Fruit fly (Drosophila melanogaster) whole organism, prepupa: ENCODE results near the gene CG12003.
A peak's percentile ranks its signal among the peaks of the same experiment; 100 is the strongest.

Experiments
- Blimp-1 ChIP-seq: fragments of 200-800 bp; sonication (Bioruptor generic); optimal IDR thresholded peaks from 3 replicates; lab custom pipeline; 2017; ENCODE audit warnings: missing biosample characterization, missing genetic modification characterization, mild to moderate bottlenecking, moderate library complexity, missing genetic modification reagents
- CG10631 ChIP-seq: fragments of 200-800 bp; sonication (Bioruptor generic); optimal IDR thresholded peaks from 2 replicates; lab custom pipeline; 2016; ENCODE audit warnings: missing biosample characterization, missing genetic modification characterization
- CG10669 ChIP-seq: fragments of 200-800 bp; sonication (Bioruptor generic); optimal IDR thresholded peaks from 3 replicates; lab custom pipeline; 2018; ENCODE audit warnings: missing biosample characterization, mild to moderate bottlenecking, missing genetic modification characterization, moderate library complexity
- CG11294 ChIP-seq: fragments of 200-800 bp; sonication (Bioruptor generic); IDR thresholded peaks from 2 replicates; pipeline ENCODE4 v1.3.6; 2022; ENCODE audit warnings: missing biosample characterization, missing genetic modification characterization
- CG11902 ChIP-seq: fragments of 200-800 bp; sonication (Bioruptor generic); optimal IDR thresholded peaks from 3 replicates; lab custom pipeline; 2016; ENCODE audit warnings: missing biosample characterization, missing genetic modification characterization
- CG15336 ChIP-seq: fragments of 200-800 bp; sonication (Bioruptor generic); IDR thresholded peaks from 2 replicates; pipeline ENCODE4 v1.3.6; 2022; ENCODE audit warnings: missing biosample characterization, missing genetic modification characterization
- CG16779 ChIP-seq: fragments of 200-800 bp; sonication (Bioruptor generic); optimal IDR thresholded peaks from 3 replicates; lab custom pipeline; 2017; ENCODE audit warnings: missing biosample characterization, mild to moderate bottlenecking, missing genetic modification characterization
- CG3032 ChIP-seq: fragments of 200-800 bp; optimal IDR thresholded peaks from 2 replicates; lab custom pipeline; 2019; ENCODE audit warnings: missing biosample characterization, mild to moderate bottlenecking, missing genetic modification characterization, moderate library complexity
- CG31627 ChIP-seq: fragments of 200-800 bp; sonication (Bioruptor generic); optimal IDR thresholded peaks from 3 replicates; lab custom pipeline; 2016; ENCODE audit warnings: missing biosample characterization, missing genetic modification characterization
- CG32006 ChIP-seq: fragments of 200-800 bp; sonication (Bioruptor generic); optimal IDR thresholded peaks from 3 replicates; lab custom pipeline; 2017; ENCODE audit warnings: missing biosample characterization, mild to moderate bottlenecking, missing genetic modification characterization
- CG34406 ChIP-seq: fragments of 200-800 bp; sonication (Bioruptor generic); optimal IDR thresholded peaks from 3 replicates; lab custom pipeline; 2016; ENCODE audit warnings: missing biosample characterization, missing genetic modification characterization
- CG3919 ChIP-seq: fragments of 200-800 bp; sonication (Bioruptor generic); optimal IDR thresholded peaks from 3 replicates; lab custom pipeline; 2016; ENCODE audit warnings: missing biosample characterization, missing genetic modification characterization
- CG6163 ChIP-seq: fragments of 200-800 bp; sonication (Bioruptor generic); IDR thresholded peaks from 3 replicates; pipeline ENCODE4 v1.3.6; 2022; ENCODE audit warnings: missing biosample characterization, missing genetic modification characterization
- CG6276 ChIP-seq: fragments of 200-800 bp; sonication (Bioruptor generic); optimal IDR thresholded peaks from 2 replicates; lab custom pipeline; 2017; ENCODE audit warnings: missing biosample characterization, mild to moderate bottlenecking, missing genetic modification characterization
- CG6792 ChIP-seq: fragments of 200-800 bp; sonication (Bioruptor generic); optimal IDR thresholded peaks from 3 replicates; lab custom pipeline; 2016; ENCODE audit warnings: missing biosample characterization, missing genetic modification characterization
- CG6808 ChIP-seq: fragments of 200-800 bp; sonication (Bioruptor generic); optimal IDR thresholded peaks from 3 replicates; lab custom pipeline; 2017; ENCODE audit warnings: missing biosample characterization, missing genetic modification characterization, mild to moderate bottlenecking, moderate library complexity, missing genetic modification reagents
- CG6854 ChIP-seq: fragments of 200-800 bp; sonication (Bioruptor generic); optimal IDR thresholded peaks from 2 replicates; lab custom pipeline; 2017; ENCODE audit warnings: missing biosample characterization, mild to moderate bottlenecking, missing genetic modification characterization
- CG8119 ChIP-seq: fragments of 200-800 bp; sonication (Bioruptor generic); IDR thresholded peaks from 3 replicates; pipeline ENCODE4 v1.3.6; 2022; ENCODE audit warnings: missing biosample characterization, missing genetic modification characterization
- CG8319 ChIP-seq: fragments of 200-800 bp; sonication (Bioruptor generic); optimal IDR thresholded peaks from 3 replicates; lab custom pipeline; 2016; ENCODE audit warnings: missing biosample characterization, missing genetic modification characterization
- CG8632 ChIP-seq: fragments of 200-800 bp; sonication (Bioruptor generic); optimal IDR thresholded peaks from 3 replicates; lab custom pipeline; 2016; ENCODE audit warnings: missing biosample characterization, missing genetic modification characterization
- Eip75B ChIP-seq: fragments of 200-800 bp; sonication (Bioruptor generic); optimal IDR thresholded peaks from 3 replicates; lab custom pipeline; 2016; ENCODE audit warnings: missing biosample characterization, missing genetic modification characterization
- Eip78C ChIP-seq: fragments of 200-800 bp; sonication (Bioruptor generic); peaks from one replicate; lab custom pipeline; 2016; ENCODE audit warnings: missing biosample characterization, missing genetic modification characterization
- Eip93F ChIP-seq: fragments of 200-800 bp; sonication (Bioruptor generic); optimal IDR thresholded peaks from 2 replicates; lab custom pipeline; 2016; ENCODE audit warnings: missing biosample characterization, mild to moderate bottlenecking, missing genetic modification characterization
- Ets96B ChIP-seq: fragments of 200-800 bp; optimal IDR thresholded peaks from 2 replicates; lab custom pipeline; 2019; ENCODE audit warnings: missing biosample characterization, mild to moderate bottlenecking, missing genetic modification characterization, moderate library complexity
- Gug ChIP-seq: fragments of 200-800 bp; sonication (Bioruptor generic); IDR thresholded peaks from 2 replicates; pipeline ENCODE4 v1.3.6; 2022; ENCODE audit warnings: missing biosample characterization, missing genetic modification characterization
- Hr38 ChIP-seq: sonication (Bioruptor generic); optimal IDR thresholded peaks from 2 replicates; lab custom pipeline; 2016; ENCODE audit warnings: missing biosample characterization, missing genetic modification characterization
- Hr39 ChIP-seq: fragments of 200-800 bp; sonication (Bioruptor generic); optimal IDR thresholded peaks from 2 replicates; lab custom pipeline; 2016; ENCODE audit warnings: missing biosample characterization, missing genetic modification characterization
- Hr4 ChIP-seq: fragments of 200-800 bp; sonication (Bioruptor generic); optimal IDR thresholded peaks from 3 replicates; lab custom pipeline; 2016; ENCODE audit warnings: missing biosample characterization, missing genetic modification characterization
- OdsH ChIP-seq: fragments of 200-800 bp; sonication (Bioruptor generic); optimal IDR thresholded peaks from 3 replicates; lab custom pipeline; 2016; ENCODE audit warnings: missing biosample characterization, missing genetic modification characterization
- Smox ChIP-seq: fragments of 200-800 bp; sonication (Bioruptor generic); optimal IDR thresholded peaks from 3 replicates; lab custom pipeline; 2016; ENCODE audit warnings: missing biosample characterization, missing genetic modification characterization
- Sox15 ChIP-seq: fragments of 200-800 bp; sonication (Bioruptor generic); optimal IDR thresholded peaks from 3 replicates; lab custom pipeline; 2016; ENCODE audit warnings: missing biosample characterization, missing genetic modification characterization
- achi ChIP-seq: fragments of 200-800 bp; sonication (Bioruptor generic); optimal IDR thresholded peaks from 3 replicates; lab custom pipeline; 2016; ENCODE audit warnings: missing biosample characterization, missing genetic modification characterization
- acj6 ChIP-seq: fragments of 200-800 bp; sonication (Bioruptor generic); optimal IDR thresholded peaks from 3 replicates; lab custom pipeline; 2016; ENCODE audit warnings: missing biosample characterization, missing genetic modification characterization
- dac ChIP-seq: fragments of 200-800 bp; sonication (Bioruptor generic); optimal IDR thresholded peaks from 2 replicates; lab custom pipeline; 2017; ENCODE audit warnings: missing biosample characterization, mild to moderate bottlenecking, missing genetic modification characterization
- dsx ChIP-seq: fragments of 200-800 bp; optimal IDR thresholded peaks from 3 replicates; lab custom pipeline; 2019; ENCODE audit warnings: missing biosample characterization, mild to moderate bottlenecking, missing genetic modification characterization, moderate library complexity; ENCODE audit not compliant: poor library complexity, severe bottlenecking
- esn ChIP-seq: fragments of 200-800 bp; sonication (Bioruptor generic); optimal IDR thresholded peaks from 2 replicates; lab custom pipeline; 2016; ENCODE audit warnings: missing biosample characterization, mild to moderate bottlenecking, missing genetic modification characterization, moderate library complexity
- fd59A ChIP-seq: fragments of 200-800 bp; sonication (Bioruptor generic); optimal IDR thresholded peaks from 2 replicates; lab custom pipeline; 2017; ENCODE audit warnings: missing biosample characterization, mild to moderate bottlenecking, missing genetic modification characterization, missing genetic modification reagents
- fd85E ChIP-seq: fragments of 200-800 bp; sonication (Bioruptor generic); optimal IDR thresholded peaks from 3 replicates; lab custom pipeline; 2016; ENCODE audit warnings: missing biosample characterization, missing genetic modification characterization
- lz ChIP-seq: fragments of 200-800 bp; sonication (Bioruptor generic); optimal IDR thresholded peaks from 3 replicates; lab custom pipeline; 2016; ENCODE audit warnings: missing biosample characterization, missing genetic modification characterization
- salr ChIP-seq, 2 experiments: fragments of 200-800 bp; sonication (Bioruptor generic); optimal IDR thresholded peaks; 3 replicates each; lab custom pipeline; 2016 to 2018; ENCODE audit warnings: missing biosample characterization in 2 of 2, missing genetic modification characterization in 2 of 2, mild to moderate bottlenecking in 1 of 2
- spab ChIP-seq: fragments of 200-800 bp; sonication (Bioruptor generic); optimal IDR thresholded peaks from 2 replicates; lab custom pipeline; 2017; ENCODE audit warnings: missing biosample characterization, mild to moderate bottlenecking, missing genetic modification characterization, missing genetic modification reagents
- svp ChIP-seq: fragments of 200-800 bp; sonication (Bioruptor generic); peaks from one replicate; lab custom pipeline; 2016; ENCODE audit warnings: missing biosample characterization, missing genetic modification characterization
- topi ChIP-seq: fragments of 200-800 bp; sonication (Bioruptor generic); optimal IDR thresholded peaks from 3 replicates; lab custom pipeline; 2016; ENCODE audit warnings: missing biosample characterization, missing genetic modification characterization
- vri ChIP-seq: fragments of 200-800 bp; sonication (Bioruptor generic); optimal IDR thresholded peaks from 3 replicates; lab custom pipeline; 2016; ENCODE audit warnings: missing biosample characterization, mild to moderate bottlenecking, missing genetic modification characterization

Gene CG12003

DNA sequence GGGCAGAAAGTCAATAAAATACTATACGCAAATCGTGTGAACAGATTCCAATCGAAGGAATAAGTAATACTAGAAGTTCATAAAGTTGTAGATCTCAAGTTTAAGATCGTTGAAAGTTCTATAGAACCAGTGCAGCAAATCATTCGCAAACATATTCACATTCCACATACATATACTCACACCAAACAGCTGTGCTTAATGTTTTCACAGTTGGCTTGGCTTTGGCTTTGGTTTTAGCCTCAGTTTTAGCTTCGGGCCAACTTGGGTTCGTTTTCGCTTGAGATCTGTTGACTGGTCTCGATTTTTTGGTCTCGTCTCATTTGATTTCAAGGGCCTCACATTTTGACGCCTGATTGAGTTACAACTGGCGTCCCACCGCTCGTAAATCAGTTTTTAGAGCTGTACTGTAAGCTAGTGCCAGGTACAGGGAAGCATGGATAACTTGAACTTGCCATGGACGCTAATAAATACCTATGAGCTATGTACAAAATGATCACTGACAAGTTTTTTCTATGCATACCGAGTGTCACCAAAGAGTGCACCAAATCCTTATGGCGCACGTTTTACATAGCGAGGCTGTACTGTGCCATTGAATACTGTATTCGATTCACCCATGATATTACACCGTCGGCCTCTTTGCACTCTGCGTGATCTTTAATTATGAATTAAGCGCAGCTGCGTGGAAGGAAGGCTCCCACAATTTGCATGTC is 22.1 kb downstream of the CG12003 start (continued):
- TF ChIP-seq CG10631 (GFP tag; lab: Kevin White, UChicago), result peak; percentile 82
- TF ChIP-seq esn (GFP tag; lab: Kevin White, UChicago), result peak; percentile 84
- peak; percentile 51 for TF ChIP-seq vri (GFP tag; lab: Kevin White, UChicago)
- TF ChIP-seq CG32006 (GFP tag; lab: Kevin White, UChicago), result peak; percentile 75
- TF ChIP-seq CG6854 (GFP tag; lab: Kevin White, UChicago), result peak; percentile 18
- peak; percentile 81 for TF ChIP-seq fd59A (GFP tag; lab: Kevin White, UChicago)
- TF ChIP-seq CG8319 (GFP tag; lab: Kevin White, UChicago), result peak; percentile 82
- TF ChIP-seq svp (GFP tag; lab: Kevin White, UChicago), result peak; percentile 96
- TF ChIP-seq Hr39 (GFP tag; lab: Kevin White, UChicago), result peak; percentile 91
- peak; percentile 89 for TF ChIP-seq CG11902 (GFP tag; lab: Kevin White, UChicago)
- TF ChIP-seq dac (GFP tag; lab: Kevin White, UChicago), result peak; percentile 26
- peak; percentile 76 for TF ChIP-seq achi (GFP tag; lab: Kevin White, UChicago)
- TF ChIP-seq CG8119, result peak; percentile 55; the same call in 2 of the 3 replicates
- TF ChIP-seq fd85E, result no peak
- TF ChIP-seq Blimp-1 (GFP tag; lab: Kevin White, UChicago), result no peak
- peak; percentile 88 for TF ChIP-seq CG3919 (GFP tag; lab: Kevin White, UChicago)
- TF ChIP-seq acj6 (GFP tag; lab: Kevin White, UChicago), result peak; percentile 86
- no peak for TF ChIP-seq Hr38 (GFP tag; lab: Kevin White, UChicago)
- peak; percentile 81 for TF ChIP-seq dsx (GFP tag; lab: Kevin White, UChicago)

DNA sequence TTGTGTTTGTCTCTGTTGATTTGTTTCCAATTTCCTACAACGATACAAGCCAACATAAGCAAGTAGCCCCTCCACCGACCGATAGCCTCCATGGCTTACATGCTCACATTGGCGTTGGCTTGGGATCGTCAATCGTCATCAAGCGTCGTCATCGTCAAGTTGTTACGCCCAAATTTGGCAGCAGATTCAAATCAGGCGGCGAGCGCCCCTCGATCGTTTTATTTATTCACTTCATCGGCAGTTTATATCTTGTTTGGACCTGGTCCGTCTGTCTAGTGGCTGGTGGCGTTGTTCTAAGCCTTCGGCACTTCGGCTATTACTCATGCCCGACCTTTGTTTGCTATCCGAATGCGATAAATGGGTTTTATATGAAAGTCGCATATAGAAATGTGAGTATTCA is 25.0 kb downstream of the CG12003 start:
- TF ChIP-seq Gug (GFP tag; lab: Robert Waterston, UW), result no peak
- no peak for TF ChIP-seq Eip93F (GFP tag; lab: Kevin White, UChicago)
- TF ChIP-seq CG8632, result no peak
- TF ChIP-seq CG34406 (GFP tag; lab: Kevin White, UChicago), result no peak

DNA sequence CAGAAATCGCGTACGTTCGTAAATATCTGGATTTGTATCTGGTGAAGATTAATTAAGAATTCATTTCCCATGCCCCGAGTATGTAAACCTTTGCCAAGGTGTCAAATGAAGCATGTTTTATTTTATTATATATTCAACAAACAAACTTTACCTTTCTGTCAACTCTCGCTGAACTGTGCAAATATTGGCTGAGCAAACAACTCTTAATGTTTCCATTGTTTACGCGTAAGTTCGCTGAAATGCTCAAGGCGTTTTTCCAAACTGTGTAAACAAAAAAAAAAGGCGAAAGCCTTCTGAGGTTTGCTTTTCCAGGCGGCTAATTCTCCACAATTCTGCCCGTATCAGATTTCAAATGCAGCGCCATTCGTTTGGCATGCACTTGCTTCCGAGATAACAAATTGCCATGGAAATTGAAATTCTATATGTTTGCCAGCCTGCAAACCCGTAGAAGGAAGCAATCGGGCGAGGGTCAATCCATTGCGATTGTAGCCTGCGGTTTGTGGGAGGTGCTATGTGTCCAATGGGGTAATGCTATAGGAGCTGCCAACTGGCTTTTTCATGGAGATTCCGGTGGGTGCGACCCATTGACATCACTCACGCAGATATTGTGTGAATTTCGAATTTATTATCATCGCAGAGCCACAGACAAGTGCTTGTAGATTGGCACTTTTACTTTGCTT is 26.6 kb downstream of the CG12003 start:
- TF ChIP-seq salr (GFP tag; optimal IDR thresholded peaks at IDR 0.05; lab: Kevin White, UChicago) (peak; percentile 29 to 80), dsx (GFP tag; lab: Kevin White, UChicago) (peak; percentile 50), CG3919 (GFP tag; lab: Kevin White, UChicago) (peak; percentile 83), CG34406 (GFP tag; lab: Kevin White, UChicago) (peak; percentile 85), CG6854 (GFP tag; lab: Kevin White, UChicago) (peak; percentile 90), Eip75B (peak; percentile 78), Eip78C (peak; percentile 94), Ets96B (tag; lab: Kevin White, UChicago) (peak; percentile 50), vri (GFP tag; lab: Kevin White, UChicago) (peak; percentile 97), CG16779 (tag; lab: Kevin White, UChicago) (peak; percentile 62), CG6792 (GFP tag; lab: Kevin White, UChicago) (peak; percentile 84), CG31627 (GFP tag; lab: Kevin White, UChicago) (peak; percentile 69), fd85E (peak; percentile 57), CG11902 (GFP tag; lab: Kevin White, UChicago) (no peak), CG10669 (GFP tag; lab: Kevin White, UChicago) (peak; percentile 85), CG6163 (GFP tag; lab: Robert Waterston, UW) (peak; percentile 90), CG6276 (no peak), CG11294 (no peak), Sox15 (GFP tag; lab: Kevin White, UChicago) (no peak), Hr4 (GFP tag; lab: Kevin White, UChicago) (no peak), CG8119 (peak; percentile 43; the same call in 1 of the 3 replicates), Smox (no peak), dac (GFP tag; lab: Kevin White, UChicago) (no peak), Gug (GFP tag; lab: Robert Waterston, UW) (no peak), CG3032 (tag; lab: Kevin White, UChicago) (peak; percentile 71), CG8319 (GFP tag; lab: Kevin White, UChicago) (peak; percentile 73), lz (GFP tag; lab: Kevin White, UChicago) (peak; percentile 74), topi (peak; percentile 76), CG6808 (GFP tag; lab: Kevin White, UChicago) (peak; percentile 82), CG15336 (GFP tag; lab: Robert Waterston, UW) (0 out of 2 replicates have a peak, but pooled peaks have one; percentile 19), OdsH (GFP tag; lab: Kevin White, UChicago) (peak; percentile 70), spab (GFP tag; lab: Kevin White, UChicago) (peak; percentile 81)
